ENCODE assay signal across 5 worm cellular contexts in the genomic region with DNA sequence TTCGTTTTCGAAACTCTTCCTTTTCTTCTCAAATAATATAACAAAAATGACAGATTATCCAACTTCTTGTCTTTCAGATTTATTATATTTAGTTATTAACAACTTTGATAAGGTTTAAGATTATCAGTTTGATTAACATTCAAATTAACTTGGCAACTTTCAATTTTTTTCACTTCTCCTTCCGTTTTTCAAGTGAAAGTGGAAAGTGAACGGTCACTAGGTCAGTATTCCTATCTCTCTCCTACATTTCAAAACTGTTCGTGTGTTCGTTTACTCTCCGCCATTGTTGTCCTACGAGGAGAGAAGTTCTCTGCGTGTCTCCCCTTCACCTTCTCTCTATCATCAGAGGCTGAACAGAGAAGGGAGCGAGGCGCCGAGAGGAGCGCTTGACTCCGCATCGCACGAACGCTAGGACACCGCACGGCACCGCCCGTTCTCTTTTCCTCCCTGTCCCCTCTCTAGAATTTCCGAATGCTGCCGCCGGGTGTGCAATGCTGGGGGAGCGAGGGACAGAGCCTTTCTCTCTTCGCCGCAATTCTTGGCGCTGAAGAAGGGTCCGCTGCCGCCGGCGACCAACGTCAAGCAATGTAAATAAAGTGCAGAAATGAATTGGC.
TF ChIP-seq lines count a peak whose summit lies in the region.

No protein-coding gene starts in this region.

TF ChIP-seq in whole organism, L1 larva, 84 proteins besides CTCF, POLR2A, EP300 and RAD21:
- TF ChIP-seq mep-1 (tag; optimal IDR thresholded peaks at IDR 0.05; lab: Kevin White, UChicago) (no peak), unc-30 (tag; optimal IDR thresholded peaks at IDR 0.05; lab: Kevin White, UChicago) (no peak), ets-5 (GFP tag; IDR thresholded peaks at IDR 0.05; lab: Robert Waterston, UW) (no peak), blmp-1 (tag; optimal IDR thresholded peaks at IDR 0.05; lab: Kevin White, UChicago) (peak; percentile 41), xbp-1 (tag; optimal IDR thresholded peaks at IDR 0.05; lab: Kevin White, UChicago) (no peak), hlh-4 (tag; optimal IDR thresholded peaks at IDR 0.05; lab: Kevin White, UChicago) (no peak), ceh-88 (GFP tag; IDR thresholded peaks at IDR 0.05; lab: Robert Waterston, UW) (no peak)
TF ChIP-seq in whole organism, L1 larva: peak in this region for 1.

TF ChIP-seq in whole organism, L3 larva, 47 proteins besides CTCF, POLR2A, EP300 and RAD21 (continues in another document):
- TF ChIP-seq tbx-2 (tag; optimal IDR thresholded peaks at IDR 0.05; lab: Kevin White, UChicago) (peak; percentile 63), pha-4 (tag; optimal IDR thresholded peaks at IDR 0.05; lab: Kevin White, UChicago) (peak; percentile 47), unc-39 (tag; optimal IDR thresholded peaks at IDR 0.05; lab: Kevin White, UChicago) (no peak), lin-15B (tag; optimal IDR thresholded peaks at IDR 0.05; lab: Kevin White, UChicago) (peak; percentile 4), ceh-9 (tag; optimal IDR thresholded peaks at IDR 0.05; lab: Kevin White, UChicago) (no peak), pqm-1 (tag; optimal IDR thresholded peaks at IDR 0.05; lab: Kevin White, UChicago) (no peak), ZK546.5 (tag; optimal IDR thresholded peaks at IDR 0.05; lab: Kevin White, UChicago) (no peak), nhr-43 (tag; optimal IDR thresholded peaks at IDR 0.05; lab: Kevin White, UChicago; ENCODE audit: poor library complexity, severe bottlenecking) (peak; percentile 28), nhr-67 (tag; optimal IDR thresholded peaks at IDR 0.05; lab: Kevin White, UChicago) (no peak), nhr-23 (tag; optimal IDR thresholded peaks at IDR 0.05; lab: Kevin White, UChicago) (peak; percentile 99), ceh-16 (tag; optimal IDR thresholded peaks at IDR 0.05; lab: Kevin White, UChicago) (no peak), unc-62 (GFP tag; optimal IDR thresholded peaks at IDR 0.05; lab: Kevin White, UChicago) (no peak), hmg-11 (tag; optimal IDR thresholded peaks at IDR 0.05; lab: Kevin White, UChicago) (peak; percentile 88), egl-5 (tag; optimal IDR thresholded peaks at IDR 0.05; lab: Kevin White, UChicago) (no peak), ceh-82 (tag; optimal IDR thresholded peaks at IDR 0.05; lab: Kevin White, UChicago) (peak; percentile 12), sea-2 (GFP tag; optimal IDR thresholded peaks at IDR 0.05; lab: Kevin White, UChicago) (no peak), skn-1 (tag; optimal IDR thresholded peaks at IDR 0.05; lab: Kevin White, UChicago) (no peak), zag-1 (tag; optimal IDR thresholded peaks at IDR 0.05; lab: Kevin White, UChicago) (no peak), nhr-76 (tag; optimal IDR thresholded peaks at IDR 0.05; lab: Kevin White, UChicago) (no peak), jun-1 (tag; optimal IDR thresholded peaks at IDR 0.05; lab: Kevin White, UChicago) (no peak)

TF ChIP-seq in whole organism, early embryonic, 17 proteins besides CTCF, POLR2A, EP300 and RAD21:
- TF ChIP-seq pes-1 (GFP tag; IDR thresholded peaks at IDR 0.05; lab: Robert Waterston, UW): 0 out of 2 replicates have a peak, but pooled peaks have one; percentile 49
- no peak for TF ChIP-seq hmg-4 (GFP tag; optimal IDR thresholded peaks at IDR 0.05; lab: Kevin White, UChicago)

TF ChIP-seq in whole organism, midembryonic, 9 proteins besides CTCF, POLR2A, EP300 and RAD21:
- TF ChIP-seq klf-2 (GFP tag; conservative IDR thresholded peaks at IDR 0.05; lab: Robert Waterston, UW) (0 out of 2 replicates have a peak, but pooled peaks have one; percentile 29), med-1 (GFP tag; optimal IDR thresholded peaks at IDR 0.05; lab: Kevin White, UChicago; ENCODE audit: insufficient read depth) (no peak), tab-1 (GFP tag; IDR thresholded peaks at IDR 0.05; lab: Robert Waterston, UW) (no peak)

TF ChIP-seq in whole organism, young adult, 124 proteins besides CTCF, POLR2A, EP300 and RAD21 (continues in another document):
- TF ChIP-seq somi-1 (GFP tag; optimal IDR thresholded peaks at IDR 0.05; lab: Kevin White, UChicago) (no peak), let-526 (GFP tag; IDR thresholded peaks at IDR 0.05; lab: Robert Waterston, UW) (no peak), snpc-3.4 (tag; optimal IDR thresholded peaks at IDR 0.05; lab: Kevin White, UChicago) (no peak), ccch-3 (GFP tag; optimal IDR thresholded peaks at IDR 0.05; lab: Kevin White, UChicago) (no peak), ceh-27 (GFP tag; optimal IDR thresholded peaks at IDR 0.05; lab: Kevin White, UChicago) (peak; percentile 44), F39B2.1 (GFP tag; IDR thresholded peaks at IDR 0.05; lab: Robert Waterston, UW) (no peak), snpc-1.3 (tag; optimal IDR thresholded peaks at IDR 0.05; lab: Kevin White, UChicago; ENCODE audit: insufficient read depth) (no peak), pha-4 (tag; optimal IDR thresholded peaks at IDR 0.05; lab: Kevin White, UChicago) (no peak), lsy-27 (tag; optimal IDR thresholded peaks at IDR 0.05; lab: Kevin White, UChicago; ENCODE audit: borderline replicate concordance, insufficient read depth) (no peak), madf-3 (GFP tag; IDR thresholded peaks at IDR 0.05; lab: Robert Waterston, UW) (0 out of 2 replicates have a peak, but pooled peaks have one; percentile 70), madf-10 (tag; optimal IDR thresholded peaks at IDR 0.05; lab: Kevin White, UChicago) (peak; percentile 63), F55B11.4 (tag; optimal IDR thresholded peaks at IDR 0.05; lab: Kevin White, UChicago; ENCODE audit: borderline replicate concordance, insufficient read depth) (no peak), aptf-2 (GFP tag; conservative IDR thresholded peaks at IDR 0.05; lab: Robert Waterston, UW) (no peak), gei-17 (GFP tag; optimal IDR thresholded peaks at IDR 0.05; lab: Kevin White, UChicago) (no peak), egrh-3 (GFP tag; IDR thresholded peaks at IDR 0.05; lab: Robert Waterston, UW) (peak; percentile 83; the same call in 1 of the 2 replicates), lir-1 (GFP tag; conservative IDR thresholded peaks at IDR 0.05; lab: Robert Waterston, UW) (no peak), Y56A3A.18 (GFP tag; IDR thresholded peaks at IDR 0.05; lab: Robert Waterston, UW) (no peak), let-607 (tag; optimal IDR thresholded peaks at IDR 0.05; lab: Kevin White, UChicago) (no peak), mcd-1 (GFP tag; IDR thresholded peaks at IDR 0.05; lab: Robert Waterston, UW) (peak; percentile 54; the same call in 1 of the 2 replicates), rcor-1 (GFP tag; IDR thresholded peaks at IDR 0.05; lab: Robert Waterston, UW) (peak; percentile 57; the same call in 1 of the 2 replicates), lin-26 (GFP tag; IDR thresholded peaks at IDR 0.05; lab: Robert Waterston, UW) (no peak), ama-1 (optimal IDR thresholded peaks at IDR 0.05; lab: Kevin White, UChicago) (no peak), ama-1 (GFP tag; optimal IDR thresholded peaks at IDR 0.05; lab: Kevin White, UChicago) (no peak), repo-1 (tag; optimal IDR thresholded peaks at IDR 0.05; lab: Kevin White, UChicago) (no peak), sptf-2 (GFP tag; optimal IDR thresholded peaks at IDR 0.05; lab: Kevin White, UChicago) (no peak), nfya-2 (GFP tag; IDR thresholded peaks at IDR 0.05; lab: Robert Waterston, UW) (no peak), B0261.1 (tag; optimal IDR thresholded peaks at IDR 0.05; lab: Kevin White, UChicago) (no peak), ztf-25 (GFP tag; IDR thresholded peaks at IDR 0.05; lab: Robert Waterston, UW) (no peak), rpc-1 (optimal IDR thresholded peaks at IDR 0.05; lab: Kevin White, UChicago) (no peak), rpc-1 (tag; optimal IDR thresholded peaks at IDR 0.05; lab: Kevin White, UChicago) (no peak), hrde-1 (tag; optimal IDR thresholded peaks at IDR 0.05; lab: Kevin White, UChicago; ENCODE audit: borderline replicate concordance) (no peak), ceh-100 (GFP tag; IDR thresholded peaks at IDR 0.05; lab: Robert Waterston, UW) (no peak), ztf-22 (GFP tag; optimal IDR thresholded peaks at IDR 0.05; lab: Kevin White, UChicago) (no peak), ekl-4 (GFP tag; IDR thresholded peaks at IDR 0.05; lab: Robert Waterston, UW) (no peak), attf-6 (GFP tag; IDR thresholded peaks at IDR 0.05; lab: Robert Waterston, UW) (no peak), C17E4.6 (GFP tag; IDR thresholded peaks at IDR 0.05; lab: Robert Waterston, UW) (no peak), dpff-1 (tag; optimal IDR thresholded peaks at IDR 0.05; lab: Kevin White, UChicago) (no peak), F49E8.2 (tag; optimal IDR thresholded peaks at IDR 0.05; lab: Kevin White, UChicago; ENCODE audit: insufficient read depth) (no peak), aptf-3 (GFP tag; IDR thresholded peaks at IDR 0.05; lab: Robert Waterston, UW) (no peak), D2030.7 (GFP tag; IDR thresholded peaks at IDR 0.05; lab: Robert Waterston, UW) (no peak), xnd-1 (tag; optimal IDR thresholded peaks at IDR 0.05; lab: Kevin White, UChicago) (no peak), ceh-79 (tag; optimal IDR thresholded peaks at IDR 0.05; lab: Kevin White, UChicago) (no peak), chd-7 (tag; optimal IDR thresholded peaks at IDR 0.05; lab: Kevin White, UChicago) (no peak), fkh-3 (tag; optimal IDR thresholded peaks at IDR 0.05; lab: Kevin White, UChicago) (no peak), hmg-1.2 (GFP tag; IDR thresholded peaks at IDR 0.05; lab: Robert Waterston, UW) (peak; percentile 59), akir-1 (GFP tag; optimal IDR thresholded peaks at IDR 0.05; lab: Kevin White, UChicago) (no peak), B0336.3 (GFP tag; IDR thresholded peaks at IDR 0.05; lab: Robert Waterston, UW) (no peak), Y95B8A.8 (GFP tag; IDR thresholded peaks at IDR 0.05; lab: Robert Waterston, UW) (no peak), rec-8 (tag; optimal IDR thresholded peaks at IDR 0.05; lab: Kevin White, UChicago) (no peak), F10E7.11 (tag; optimal IDR thresholded peaks at IDR 0.05; lab: Kevin White, UChicago) (no peak), B0019.2 (GFP tag; conservative IDR thresholded peaks at IDR 0.05; lab: Robert Waterston, UW) (no peak), snpc-4 (GFP tag; optimal IDR thresholded peaks at IDR 0.05; lab: Kevin White, UChicago) (no peak), snpc-4 (tag; optimal IDR thresholded peaks at IDR 0.05; lab: Kevin White, UChicago) (no peak), snpc-1.1 (tag; optimal IDR thresholded peaks at IDR 0.05; lab: Kevin White, UChicago; ENCODE audit: insufficient read depth) (no peak), attf-3 (GFP tag; conservative IDR thresholded peaks at IDR 0.05; lab: Robert Waterston, UW) (no peak), lin-40 (tag; optimal IDR thresholded peaks at IDR 0.05; lab: Kevin White, UChicago) (peak; percentile 33)
